Worm (Caenorhabditis elegans) whole organism, early embryonic: ENCODE measurements around the gene rps-13.

Experiments
- F13C5.2 ChIP-seq: sonication (generic microtip); optimal IDR thresholded peaks from 2 replicates; lab custom pipeline; 2017; ENCODE audit warnings: mild to moderate bottlenecking, missing genetic modification characterization, inconsistent platforms, missing compliant biosample characterization
- aly-1 ChIP-seq: sonication (generic microtip); optimal IDR thresholded peaks from 2 replicates; lab custom pipeline; 2016; ENCODE audit warnings: missing genetic modification characterization, missing compliant biosample characterization
- ama-1 ChIP-seq: fragments of 150-350 bp; optimal IDR thresholded peaks from 2 replicates; lab custom pipeline; 2014
- ceh-13 ChIP-seq: fragments of 200-800 bp; sonication (Bioruptor generic); optimal IDR thresholded peaks from 2 replicates; lab custom pipeline; 2018; ENCODE audit warnings: mild to moderate bottlenecking, missing genetic modification characterization, missing compliant biosample characterization
- ets-7 ChIP-seq: sonication (generic microtip); optimal IDR thresholded peaks from 2 replicates; lab custom pipeline; 2016; ENCODE audit warnings: missing genotype, missing genetic modification characterization, missing compliant biosample characterization
- hmbx-1 ChIP-seq: sonication (generic microtip); optimal IDR thresholded peaks from 2 replicates; lab custom pipeline; 2016; ENCODE audit warnings: mild to moderate bottlenecking, missing genetic modification characterization, missing compliant biosample characterization
- hmg-4 ChIP-seq: fragments of 200-800 bp; sonication (Bioruptor generic); optimal IDR thresholded peaks from 2 replicates; lab custom pipeline; 2018; ENCODE audit warnings: mild to moderate bottlenecking, missing genetic modification characterization, missing compliant biosample characterization
- hnd-1 ChIP-seq: sonication (generic microtip); optimal IDR thresholded peaks from 2 replicates; lab custom pipeline; 2016; ENCODE audit warnings: missing genetic modification characterization, missing compliant biosample characterization
- pes-1 ChIP-seq: fragments of 200-800 bp; sonication (Bioruptor generic); IDR thresholded peaks from 2 replicates; pipeline ENCODE4 v1.3.6; 2022; ENCODE audit warnings: missing genetic modification reagents, missing genetic modification characterization, missing compliant biosample characterization
- scrt-1 ChIP-seq: fragments of 200-800 bp; sonication (Bioruptor generic); IDR thresholded peaks from 2 replicates; pipeline ENCODE4 v1.3.6; 2022; ENCODE audit warnings: missing genetic modification characterization, missing compliant biosample characterization
- sea-1 ChIP-seq: fragments of 200-800 bp; sonication (Bioruptor generic); conservative IDR thresholded peaks from 2 replicates; pipeline ENCODE4 v1.3.6; 2022; ENCODE audit warnings: missing genetic modification characterization, missing compliant biosample characterization
- tbx-37 ChIP-seq: fragments of 200-800 bp; sonication (Bioruptor generic); conservative IDR thresholded peaks from 2 replicates; pipeline ENCODE4 v1.3.6; 2022; ENCODE audit warnings: missing genetic modification reagents, missing genetic modification characterization, missing compliant biosample characterization
- tra-4 ChIP-seq: sonication (generic microtip); optimal IDR thresholded peaks from 2 replicates; lab custom pipeline; 2017; ENCODE audit warnings: missing genetic modification characterization, missing compliant biosample characterization

DNA sequence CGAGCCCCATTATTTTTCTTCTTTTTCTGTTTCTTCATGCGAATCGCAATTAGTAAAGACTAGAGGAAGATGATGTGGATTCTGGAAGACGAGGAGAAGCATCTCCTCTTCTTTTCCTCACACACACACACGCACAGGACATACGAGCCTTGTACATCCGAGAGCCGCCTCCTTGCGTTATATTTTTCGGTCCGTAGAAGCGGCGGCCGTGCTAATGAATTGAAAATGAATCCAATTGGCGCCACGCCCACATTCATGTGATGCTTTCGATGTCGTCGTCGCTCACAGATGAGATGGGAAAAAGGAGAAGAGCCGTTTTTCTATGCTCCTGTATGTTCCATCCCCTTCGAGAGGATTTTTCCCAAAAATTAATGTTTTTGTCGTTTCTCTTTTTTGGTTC, 23.4 kb downstream of the rps-13 start:
- TF ChIP-seq ets-7 (tag; lab: Kevin White, UChicago), result no peak
- no peak for TF ChIP-seq tra-4
- TF ChIP-seq scrt-1 (GFP tag; lab: Robert Waterston, UW), result no peak
- no peak for TF ChIP-seq sea-1 (GFP tag; lab: Robert Waterston, UW)
- no peak for TF ChIP-seq F13C5.2 (tag; lab: Kevin White, UChicago)
- TF ChIP-seq tbx-37, result no peak
- no peak for TF ChIP-seq ceh-13
- TF ChIP-seq ama-1, result no peak
- TF ChIP-seq pes-1, result no peak
- no peak for TF ChIP-seq aly-1
- no peak for TF ChIP-seq hnd-1 (tag; lab: Kevin White, UChicago)
- no peak for TF ChIP-seq hmbx-1 (tag; lab: Kevin White, UChicago)
- TF ChIP-seq hmg-4 (GFP tag; lab: Kevin White, UChicago), result no peak
